Fruit fly (Drosophila melanogaster) whole organism, embryonic: ENCODE data around the gene Gr63a.

ENCODE experiments used
- Ada2b ChIP-seq: fragments of 200-800 bp; sonication (Bioruptor generic); IDR thresholded peaks from 2 replicates; pipeline ENCODE4 v1.3.6; 2022; ENCODE audit warnings: missing biosample characterization, missing genetic modification characterization
- Atf3 ChIP-seq: fragments of 200-800 bp; sonication (Bioruptor generic); optimal IDR thresholded peaks from 3 replicates; lab custom pipeline; 2016; ENCODE audit warnings: missing biosample characterization, missing genetic modification characterization
- B-H2 ChIP-seq: fragments of 200-800 bp; sonication (Bioruptor generic); optimal IDR thresholded peaks from 2 replicates; lab custom pipeline; 2018; ENCODE audit warnings: missing biosample characterization, mild to moderate bottlenecking, missing genetic modification characterization
- Bgb ChIP-seq: fragments of 200-800 bp; sonication (Bioruptor generic); IDR thresholded peaks from 2 replicates; pipeline ENCODE4 v1.3.6; 2022; ENCODE audit warnings: missing biosample characterization, missing genetic modification characterization; ENCODE audit not compliant: partially characterized antibody
- CG10267 ChIP-seq: fragments of 200-800 bp; sonication (Bioruptor generic); optimal IDR thresholded peaks from 2 replicates; lab custom pipeline; 2018; ENCODE audit warnings: missing biosample characterization, mild to moderate bottlenecking, missing genetic modification characterization, moderate library complexity
- CG11085 ChIP-seq: fragments of 200-800 bp; sonication (Bioruptor generic); IDR thresholded peaks from 2 replicates; pipeline ENCODE4 v1.3.6; 2022; ENCODE audit warnings: missing biosample characterization, missing genetic modification characterization
- CG12071 ChIP-seq: fragments of 200-800 bp; sonication (Bioruptor generic); optimal IDR thresholded peaks from 3 replicates; lab custom pipeline; 2018; ENCODE audit warnings: missing biosample characterization, mild to moderate bottlenecking, missing genetic modification characterization
- CG12219 ChIP-seq: fragments of 200-800 bp; sonication (Bioruptor generic); optimal IDR thresholded peaks from 3 replicates; lab custom pipeline; 2018; ENCODE audit warnings: missing biosample characterization, mild to moderate bottlenecking, missing genetic modification characterization
- CG12236 ChIP-seq: fragments of 200-800 bp; sonication (Bioruptor generic); optimal IDR thresholded peaks from 2 replicates; lab custom pipeline; 2016; ENCODE audit warnings: missing biosample characterization, missing genetic modification characterization
- CG12299 ChIP-seq: fragments of 200-800 bp; sonication (Bioruptor generic); optimal IDR thresholded peaks from 2 replicates; lab custom pipeline; 2018; ENCODE audit warnings: missing biosample characterization, mild to moderate bottlenecking, missing genetic modification characterization
- CG18764 ChIP-seq: fragments of 200-800 bp; sonication (Bioruptor generic); optimal IDR thresholded peaks from 3 replicates; lab custom pipeline; 2016; ENCODE audit warnings: missing biosample characterization, missing genetic modification characterization
- CG2129 ChIP-seq: fragments of 200-800 bp; sonication (Bioruptor generic); IDR thresholded peaks from 2 replicates; pipeline ENCODE4 v1.3.6; 2022; ENCODE audit warnings: missing biosample characterization, missing genetic modification characterization; ENCODE audit not compliant: partially characterized antibody
- CG2712 ChIP-seq: fragments of 200-800 bp; optimal IDR thresholded peaks from 3 replicates; lab custom pipeline; 2019; ENCODE audit warnings: missing biosample characterization, mild to moderate bottlenecking, missing genetic modification characterization, moderate library complexity
- CG2875 ChIP-seq: fragments of 200-800 bp; sonication (Bioruptor generic); optimal IDR thresholded peaks from 2 replicates; lab custom pipeline; 2017; ENCODE audit warnings: missing biosample characterization, mild to moderate bottlenecking, missing genetic modification characterization, missing genetic modification reagents
- CG6272 ChIP-seq: fragments of 200-800 bp; sonication (Bioruptor generic); IDR thresholded peaks from 2 replicates; pipeline ENCODE4 v1.3.6; 2022; ENCODE audit warnings: missing biosample characterization, missing genetic modification characterization
- CG9215 ChIP-seq: fragments of 200-800 bp; sonication (Bioruptor generic); IDR thresholded peaks from 2 replicates; pipeline ENCODE4 v1.3.6; 2022; ENCODE audit warnings: missing biosample characterization, missing genetic modification characterization
- CG9609 ChIP-seq: fragments of 200-800 bp; sonication (Bioruptor generic); optimal IDR thresholded peaks from 3 replicates; lab custom pipeline; 2016; ENCODE audit warnings: missing biosample characterization, missing genetic modification characterization
- CG9797 ChIP-seq: fragments of 200-800 bp; sonication (Bioruptor generic); optimal IDR thresholded peaks from 3 replicates; lab custom pipeline; 2018; ENCODE audit warnings: missing biosample characterization, mild to moderate bottlenecking, missing genetic modification characterization
- Doc2 ChIP-seq: fragments of 200-800 bp; sonication (Bioruptor generic); IDR thresholded peaks from 2 replicates; pipeline ENCODE4 v1.3.6; 2022; ENCODE audit warnings: missing biosample characterization, missing genetic modification characterization
- Doc3 ChIP-seq: fragments of 200-800 bp; sonication (Bioruptor generic); IDR thresholded peaks from 3 replicates; pipeline ENCODE4 v1.3.6; 2022; ENCODE audit warnings: missing biosample characterization, missing genetic modification characterization; ENCODE audit not compliant: partially characterized antibody
- Dref ChIP-seq: fragments of 200-800 bp; sonication (Bioruptor generic); IDR thresholded peaks from 2 replicates; pipeline ENCODE4 v1.3.6; 2022; ENCODE audit warnings: missing biosample characterization, missing genetic modification characterization
- Ets65A ChIP-seq: fragments of 200-800 bp; sonication (Bioruptor generic); peaks from one replicate; lab custom pipeline; 2016; ENCODE audit warnings: missing biosample characterization, missing genetic modification characterization
- Gug ChIP-seq: fragments of 200-800 bp; sonication (Bioruptor generic); IDR thresholded peaks from 4 replicates; pipeline ENCODE4 v1.3.6; 2022; ENCODE audit warnings: missing biosample characterization, missing genetic modification characterization
- Six4 ChIP-seq: fragments of 200-800 bp; sonication (Bioruptor generic); optimal IDR thresholded peaks from 2 replicates; lab custom pipeline; 2016; ENCODE audit warnings: missing biosample characterization, missing genetic modification characterization
- Sox100B ChIP-seq: fragments of 200-800 bp; sonication (Bioruptor generic); optimal IDR thresholded peaks from 3 replicates; lab custom pipeline; 2018; ENCODE audit warnings: missing biosample characterization, mild to moderate bottlenecking, missing genetic modification characterization
- Tbp ChIP-seq: fragments of >200 bp; optimal IDR thresholded peaks from 2 replicates; lab custom pipeline; 2018; ENCODE audit warnings: missing biosample characterization, missing genetic modification characterization
- amos ChIP-seq: fragments of 200-800 bp; sonication (Bioruptor generic); IDR thresholded peaks from 2 replicates; pipeline ENCODE4 v1.3.6; 2022; ENCODE audit warnings: missing biosample characterization, missing genetic modification characterization; ENCODE audit not compliant: partially characterized antibody
- caup ChIP-seq: fragments of 200-800 bp; sonication (Bioruptor generic); optimal IDR thresholded peaks from 3 replicates; lab custom pipeline; 2017; ENCODE audit warnings: missing biosample characterization, mild to moderate bottlenecking, missing genetic modification characterization, moderate library complexity; ENCODE audit not compliant: severe bottlenecking
- cg ChIP-seq: fragments of 200-800 bp; sonication (Bioruptor generic); optimal IDR thresholded peaks from 3 replicates; lab custom pipeline; 2019; ENCODE audit warnings: missing biosample characterization, mild to moderate bottlenecking, missing genetic modification characterization, moderate library complexity
- chinmo ChIP-seq: fragments of 200-800 bp; sonication (Bioruptor generic); IDR thresholded peaks from 4 replicates; pipeline ENCODE4 v1.3.6; 2022; ENCODE audit warnings: missing biosample characterization, missing genetic modification characterization; ENCODE audit not compliant: partially characterized antibody
- ci ChIP-seq: fragments of 200-800 bp; sonication (Bioruptor generic); IDR thresholded peaks from 3 replicates; pipeline ENCODE4 v1.3.6; 2022; ENCODE audit warnings: missing biosample characterization, missing genetic modification characterization
- crc ChIP-seq: fragments of 200-800 bp; sonication (Bioruptor generic); optimal IDR thresholded peaks from 2 replicates; lab custom pipeline; 2016; ENCODE audit warnings: missing biosample characterization, missing genetic modification characterization
- dati ChIP-seq: fragments of 200-800 bp; sonication (Bioruptor generic); IDR thresholded peaks from 2 replicates; pipeline ENCODE4 v1.3.6; 2022; ENCODE audit warnings: missing biosample characterization, missing genetic modification characterization
- dmrt99B ChIP-seq: fragments of 200-800 bp; sonication (Bioruptor generic); optimal IDR thresholded peaks from 2 replicates; lab custom pipeline; 2018; ENCODE audit warnings: missing biosample characterization, mild to moderate bottlenecking, missing genetic modification characterization, moderate library complexity
- gcm2 ChIP-seq: fragments of 200-800 bp; sonication (Bioruptor generic); optimal IDR thresholded peaks from 2 replicates; lab custom pipeline; 2016; ENCODE audit warnings: missing biosample characterization, missing genetic modification characterization
- grn ChIP-seq: fragments of 200-800 bp; sonication (Bioruptor generic); optimal IDR thresholded peaks from 3 replicates; lab custom pipeline; 2017; ENCODE audit warnings: missing biosample characterization, missing genetic modification characterization
- gro ChIP-seq: fragments of 200-800 bp; sonication (Bioruptor generic); optimal IDR thresholded peaks from 2 replicates; lab custom pipeline; 2016; ENCODE audit warnings: missing biosample characterization, missing genetic modification characterization
- gsb ChIP-seq: fragments of 200-800 bp; sonication (Bioruptor generic); IDR thresholded peaks from 2 replicates; pipeline ENCODE4 v1.3.6; 2022; ENCODE audit warnings: missing biosample characterization, missing genetic modification characterization
- h ChIP-seq: fragments of >200 bp; optimal IDR thresholded peaks from 2 replicates; lab custom pipeline; 2017
- luna ChIP-seq: fragments of 200-800 bp; sonication (Bioruptor generic); optimal IDR thresholded peaks from 2 replicates; lab custom pipeline; 2016; ENCODE audit warnings: missing biosample characterization, missing genetic modification characterization
- pfk ChIP-seq: fragments of 200-800 bp; sonication (Bioruptor generic); optimal IDR thresholded peaks from 2 replicates; lab custom pipeline; 2018; ENCODE audit warnings: missing biosample characterization, mild to moderate bottlenecking, missing genetic modification characterization, moderate library complexity
- phol ChIP-seq: fragments of 200-800 bp; sonication (Bioruptor generic); optimal IDR thresholded peaks from 3 replicates; lab custom pipeline; 2018; ENCODE audit warnings: missing biosample characterization, mild to moderate bottlenecking, missing genetic modification characterization, moderate library complexity
- prd ChIP-seq, 3 experiments: fragments of >200 bp in 2 of 3; fragments of 200-800 bp in 1 of 3; sonication (Bioruptor generic) in 1 of 3; optimal IDR thresholded peaks in 2 of 3; IDR thresholded peaks in 1 of 3; 2 replicates in 2 of 3; 3 replicates in 1 of 3; pipeline versions ENCODE4 v1.3.6 to Lab custom; 2017 to 2022; ENCODE audit warnings: missing biosample characterization in 1 of 3, missing genetic modification characterization in 1 of 3
- row ChIP-seq: fragments of 200-800 bp; sonication (Bioruptor generic); IDR thresholded peaks from 3 replicates; pipeline ENCODE4 v1.3.6; 2022; ENCODE audit warnings: missing biosample characterization, missing genetic modification characterization
- scrt ChIP-seq: fragments of 200-800 bp; sonication (Bioruptor generic); optimal IDR thresholded peaks from 2 replicates; lab custom pipeline; 2018; ENCODE audit warnings: missing biosample characterization, mild to moderate bottlenecking, missing genetic modification characterization, moderate library complexity
- seq ChIP-seq: fragments of 200-800 bp; sonication (Bioruptor generic); IDR thresholded peaks from 2 replicates; pipeline ENCODE4 v1.3.6; 2022; ENCODE audit warnings: missing biosample characterization, missing genetic modification characterization
- sr ChIP-seq: fragments of 200-800 bp; sonication (Bioruptor generic); IDR thresholded peaks from 3 replicates; pipeline ENCODE4 v1.3.6; 2022; ENCODE audit warnings: missing biosample characterization, missing genetic modification characterization
- ttk ChIP-seq: fragments of 200-800 bp; sonication (Bioruptor generic); IDR thresholded peaks from 2 replicates; pipeline ENCODE4 v2.1.2; 2022; ENCODE audit warnings: missing biosample characterization, missing genetic modification characterization
- vfl ChIP-seq: fragments of 200-800 bp; sonication (Bioruptor generic); optimal IDR thresholded peaks from 2 replicates; lab custom pipeline; 2016; ENCODE audit warnings: missing biosample characterization, missing genetic modification characterization
- vvl ChIP-seq: fragments of 200-800 bp; sonication (Bioruptor generic); IDR thresholded peaks from 2 replicates; pipeline ENCODE4 v1.3.6; 2022; ENCODE audit warnings: missing biosample characterization, missing genetic modification characterization

The Gr63a gene

DNA sequence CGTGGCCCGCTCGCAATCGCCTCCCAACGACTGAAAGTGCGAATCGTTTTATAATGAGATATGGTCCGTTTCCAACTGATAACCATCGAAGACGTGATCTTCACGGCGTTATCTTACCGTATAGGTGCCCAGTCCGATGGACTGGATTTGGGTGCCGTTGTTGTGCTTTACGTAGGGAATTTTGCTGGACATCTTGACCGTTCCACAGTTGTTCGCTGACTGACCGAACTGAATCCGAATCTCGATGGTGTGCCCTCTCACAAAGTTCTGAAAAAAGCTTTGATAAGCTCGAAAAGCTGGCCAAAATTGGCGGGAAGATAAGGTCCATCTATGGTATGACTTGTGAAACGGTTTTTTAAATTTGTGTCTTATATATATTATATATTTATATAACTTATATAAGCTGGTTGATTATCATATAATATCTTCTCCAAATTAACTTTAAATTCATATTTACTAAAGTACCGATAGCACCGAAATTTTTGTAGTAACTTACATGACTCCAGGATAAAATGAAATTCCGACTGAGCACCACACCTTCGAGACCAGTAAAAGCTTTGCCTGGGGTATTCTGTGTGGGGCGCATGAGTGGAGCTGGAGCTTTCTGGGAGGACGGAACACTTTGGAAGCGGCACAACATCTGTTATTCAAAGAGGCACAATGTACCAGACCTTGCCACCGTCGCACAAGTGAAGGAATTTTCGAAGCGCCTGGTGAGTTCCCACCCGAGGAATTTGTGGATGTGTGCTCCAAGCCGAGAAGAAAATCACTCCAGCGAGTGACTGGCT, 46.0 kb upstream of the Gr63a start, which contains the start of the genes CG10863 and CG14982 (continued):
- no peak for TF ChIP-seq vfl (GFP tag; lab: Kevin White, UChicago)
- TF ChIP-seq CG2875 (GFP tag; lab: Kevin White, UChicago): no peak
- TF ChIP-seq cg (GFP tag; lab: Kevin White, UChicago): no peak
- peak; percentile 1 for TF ChIP-seq CG12071 (GFP tag; lab: Kevin White, UChicago)
- TF ChIP-seq prd (optimal IDR thresholded peaks at IDR 0.05; lab: Kevin White, UChicago): no peak
- no peak for TF ChIP-seq prd (GFP tag; IDR thresholded peaks at IDR 0.05; lab: Robert Waterston, UW)
- TF ChIP-seq Dref: no peak
- TF ChIP-seq scrt (GFP tag; lab: Kevin White, UChicago): peak; percentile 47
- TF ChIP-seq luna (GFP tag; lab: Kevin White, UChicago): no peak
- TF ChIP-seq gro: peak; percentile 59
- TF ChIP-seq ttk: no peak
- TF ChIP-seq Doc2 (GFP tag; lab: Robert Waterston, UW): no peak
- no peak for TF ChIP-seq crc (GFP tag; lab: Kevin White, UChicago)
- no peak for TF ChIP-seq CG11085 (GFP tag; lab: Robert Waterston, UW)
- no peak for TF ChIP-seq CG2712 (tag; lab: Kevin White, UChicago)
- TF ChIP-seq caup (GFP tag; lab: Kevin White, UChicago): peak; percentile 9
- no peak for TF ChIP-seq h
- TF ChIP-seq Sox100B (GFP tag; lab: Kevin White, UChicago): no peak
- TF ChIP-seq Ets65A: peak; percentile 52
- TF ChIP-seq CG12236 (GFP tag; lab: Kevin White, UChicago): no peak
- no peak for TF ChIP-seq Tbp (GFP tag; lab: Kevin White, UChicago)
- peak; percentile 91 for TF ChIP-seq grn (GFP tag; lab: Kevin White, UChicago)
- no peak for TF ChIP-seq Gug (GFP tag; lab: Robert Waterston, UW)
- no peak for TF ChIP-seq Doc3
- TF ChIP-seq seq (GFP tag; lab: Robert Waterston, UW): no peak
- no peak for TF ChIP-seq gsb (GFP tag; lab: Robert Waterston, UW)
- peak; percentile 85 for TF ChIP-seq pfk (GFP tag; lab: Kevin White, UChicago)
- TF ChIP-seq amos: peak; percentile 29; the same call in 1 of the 2 replicates
- no peak for TF ChIP-seq vvl (GFP tag; lab: Robert Waterston, UW)
- TF ChIP-seq CG9609 (GFP tag; lab: Kevin White, UChicago): no peak
- no peak for TF ChIP-seq Ada2b (GFP tag; lab: Robert Waterston, UW)
- TF ChIP-seq CG12299 (tag; lab: Kevin White, UChicago): no peak
- no peak for TF ChIP-seq row
- TF ChIP-seq CG2129 (GFP tag; lab: Robert Waterston, UW): no peak
- TF ChIP-seq phol: no peak
- TF ChIP-seq chinmo (GFP tag; lab: Robert Waterston, UW): peak; percentile 50; the same call in 1 of the 4 replicates
- TF ChIP-seq dmrt99B (tag; lab: Kevin White, UChicago): no peak
- TF ChIP-seq CG9215: no peak
- no peak for TF ChIP-seq CG9797 (GFP tag; lab: Kevin White, UChicago)
- no peak for TF ChIP-seq CG12219 (GFP tag; lab: Kevin White, UChicago)
- TF ChIP-seq Six4 (GFP tag; lab: Kevin White, UChicago): no peak
- TF ChIP-seq CG18764 (GFP tag; lab: Kevin White, UChicago): no peak
- TF ChIP-seq CG6272 (GFP tag; lab: Robert Waterston, UW): no peak
- TF ChIP-seq B-H2 (GFP tag; lab: Kevin White, UChicago): peak; percentile 35
- no peak for TF ChIP-seq gcm2 (GFP tag; lab: Kevin White, UChicago)
- TF ChIP-seq CG10267 (tag; lab: Kevin White, UChicago): no peak
- peak; percentile 50; the same call in 1 of the 2 replicates for TF ChIP-seq Bgb
- TF ChIP-seq ci: no peak
- TF ChIP-seq sr (GFP tag; lab: Robert Waterston, UW): no peak
- no peak for TF ChIP-seq Atf3 (GFP tag; lab: Kevin White, UChicago)
- no peak for TF ChIP-seq dati
